Fruit fly (Drosophila melanogaster) whole organism, prepupa: ENCODE measurements around the gene Cf2.

ENCODE experiments used
- Blimp-1 ChIP-seq: fragments of 200-800 bp; sonication (Bioruptor generic); optimal IDR thresholded peaks from 3 replicates; lab custom pipeline; 2017; ENCODE audit warnings: missing biosample characterization, missing genetic modification characterization, mild to moderate bottlenecking, moderate library complexity, missing genetic modification reagents
- CG10631 ChIP-seq: fragments of 200-800 bp; sonication (Bioruptor generic); optimal IDR thresholded peaks from 2 replicates; lab custom pipeline; 2016; ENCODE audit warnings: missing biosample characterization, missing genetic modification characterization
- CG11294 ChIP-seq: fragments of 200-800 bp; sonication (Bioruptor generic); IDR thresholded peaks from 2 replicates; pipeline ENCODE4 v1.3.6; 2022; ENCODE audit warnings: missing biosample characterization, missing genetic modification characterization
- CG11762 ChIP-seq: fragments of 200-800 bp; sonication (Bioruptor generic); optimal IDR thresholded peaks from 3 replicates; lab custom pipeline; 2016; ENCODE audit warnings: missing biosample characterization, missing genetic modification characterization; ENCODE audit not compliant: insufficient read depth
- CG15336 ChIP-seq: fragments of 200-800 bp; sonication (Bioruptor generic); IDR thresholded peaks from 2 replicates; pipeline ENCODE4 v1.3.6; 2022; ENCODE audit warnings: missing biosample characterization, missing genetic modification characterization
- CG16779 ChIP-seq: fragments of 200-800 bp; sonication (Bioruptor generic); optimal IDR thresholded peaks from 3 replicates; lab custom pipeline; 2017; ENCODE audit warnings: missing biosample characterization, mild to moderate bottlenecking, missing genetic modification characterization
- CG3032 ChIP-seq: fragments of 200-800 bp; optimal IDR thresholded peaks from 2 replicates; lab custom pipeline; 2019; ENCODE audit warnings: missing biosample characterization, mild to moderate bottlenecking, missing genetic modification characterization, moderate library complexity
- CG31627 ChIP-seq: fragments of 200-800 bp; sonication (Bioruptor generic); optimal IDR thresholded peaks from 3 replicates; lab custom pipeline; 2016; ENCODE audit warnings: missing biosample characterization, missing genetic modification characterization
- CG32006 ChIP-seq: fragments of 200-800 bp; sonication (Bioruptor generic); optimal IDR thresholded peaks from 3 replicates; lab custom pipeline; 2017; ENCODE audit warnings: missing biosample characterization, mild to moderate bottlenecking, missing genetic modification characterization
- CG34406 ChIP-seq: fragments of 200-800 bp; sonication (Bioruptor generic); optimal IDR thresholded peaks from 3 replicates; lab custom pipeline; 2016; ENCODE audit warnings: missing biosample characterization, missing genetic modification characterization
- CG6163 ChIP-seq: fragments of 200-800 bp; sonication (Bioruptor generic); IDR thresholded peaks from 3 replicates; pipeline ENCODE4 v1.3.6; 2022; ENCODE audit warnings: missing biosample characterization, missing genetic modification characterization
- CG6792 ChIP-seq: fragments of 200-800 bp; sonication (Bioruptor generic); optimal IDR thresholded peaks from 3 replicates; lab custom pipeline; 2016; ENCODE audit warnings: missing biosample characterization, missing genetic modification characterization
- CG6854 ChIP-seq: fragments of 200-800 bp; sonication (Bioruptor generic); optimal IDR thresholded peaks from 2 replicates; lab custom pipeline; 2017; ENCODE audit warnings: missing biosample characterization, mild to moderate bottlenecking, missing genetic modification characterization
- CG8119 ChIP-seq: fragments of 200-800 bp; sonication (Bioruptor generic); IDR thresholded peaks from 3 replicates; pipeline ENCODE4 v1.3.6; 2022; ENCODE audit warnings: missing biosample characterization, missing genetic modification characterization
- CG8319 ChIP-seq: fragments of 200-800 bp; sonication (Bioruptor generic); optimal IDR thresholded peaks from 3 replicates; lab custom pipeline; 2016; ENCODE audit warnings: missing biosample characterization, missing genetic modification characterization
- CG8632 ChIP-seq: fragments of 200-800 bp; sonication (Bioruptor generic); optimal IDR thresholded peaks from 3 replicates; lab custom pipeline; 2016; ENCODE audit warnings: missing biosample characterization, missing genetic modification characterization
- CG9139 ChIP-seq: fragments of 200-800 bp; sonication (Bioruptor generic); optimal IDR thresholded peaks from 3 replicates; lab custom pipeline; 2017; ENCODE audit warnings: missing biosample characterization, mild to moderate bottlenecking, missing genetic modification characterization
- Eip75B ChIP-seq: fragments of 200-800 bp; sonication (Bioruptor generic); optimal IDR thresholded peaks from 3 replicates; lab custom pipeline; 2016; ENCODE audit warnings: missing biosample characterization, missing genetic modification characterization
- Eip78C ChIP-seq: fragments of 200-800 bp; sonication (Bioruptor generic); peaks from one replicate; lab custom pipeline; 2016; ENCODE audit warnings: missing biosample characterization, missing genetic modification characterization
- Eip93F ChIP-seq: fragments of 200-800 bp; sonication (Bioruptor generic); optimal IDR thresholded peaks from 2 replicates; lab custom pipeline; 2016; ENCODE audit warnings: missing biosample characterization, mild to moderate bottlenecking, missing genetic modification characterization
- Ets96B ChIP-seq: fragments of 200-800 bp; optimal IDR thresholded peaks from 2 replicates; lab custom pipeline; 2019; ENCODE audit warnings: missing biosample characterization, mild to moderate bottlenecking, missing genetic modification characterization, moderate library complexity
- Gug ChIP-seq: fragments of 200-800 bp; sonication (Bioruptor generic); IDR thresholded peaks from 2 replicates; pipeline ENCODE4 v1.3.6; 2022; ENCODE audit warnings: missing biosample characterization, missing genetic modification characterization
- Hr38 ChIP-seq: sonication (Bioruptor generic); optimal IDR thresholded peaks from 2 replicates; lab custom pipeline; 2016; ENCODE audit warnings: missing biosample characterization, missing genetic modification characterization
- Hr4 ChIP-seq: fragments of 200-800 bp; sonication (Bioruptor generic); optimal IDR thresholded peaks from 3 replicates; lab custom pipeline; 2016; ENCODE audit warnings: missing biosample characterization, missing genetic modification characterization
- Lpt ChIP-seq: fragments of 200-800 bp; sonication (Bioruptor generic); optimal IDR thresholded peaks from 3 replicates; lab custom pipeline; 2016; ENCODE audit warnings: missing biosample characterization, missing genetic modification characterization
- Smox ChIP-seq: fragments of 200-800 bp; sonication (Bioruptor generic); optimal IDR thresholded peaks from 3 replicates; lab custom pipeline; 2016; ENCODE audit warnings: missing biosample characterization, missing genetic modification characterization
- Sox102F ChIP-seq: fragments of 200-800 bp; sonication (Bioruptor generic); optimal IDR thresholded peaks from 2 replicates; lab custom pipeline; 2016; ENCODE audit warnings: missing biosample characterization, mild to moderate bottlenecking, missing genetic modification characterization
- Sox15 ChIP-seq: fragments of 200-800 bp; sonication (Bioruptor generic); optimal IDR thresholded peaks from 3 replicates; lab custom pipeline; 2016; ENCODE audit warnings: missing biosample characterization, missing genetic modification characterization
- achi ChIP-seq: fragments of 200-800 bp; sonication (Bioruptor generic); optimal IDR thresholded peaks from 3 replicates; lab custom pipeline; 2016; ENCODE audit warnings: missing biosample characterization, missing genetic modification characterization
- cyc ChIP-seq: fragments of 200-800 bp; sonication (Bioruptor generic); optimal IDR thresholded peaks from 3 replicates; lab custom pipeline; 2016; ENCODE audit warnings: missing biosample characterization, missing genetic modification characterization
- eg ChIP-seq: fragments of 200-800 bp; sonication (Bioruptor generic); IDR thresholded peaks from 3 replicates; pipeline ENCODE4 v1.3.6; 2022; ENCODE audit warnings: missing biosample characterization, missing genetic modification characterization
- esn ChIP-seq: fragments of 200-800 bp; sonication (Bioruptor generic); optimal IDR thresholded peaks from 2 replicates; lab custom pipeline; 2016; ENCODE audit warnings: missing biosample characterization, mild to moderate bottlenecking, missing genetic modification characterization, moderate library complexity
- fd59A ChIP-seq: fragments of 200-800 bp; sonication (Bioruptor generic); optimal IDR thresholded peaks from 2 replicates; lab custom pipeline; 2017; ENCODE audit warnings: missing biosample characterization, mild to moderate bottlenecking, missing genetic modification characterization, missing genetic modification reagents
- lz ChIP-seq: fragments of 200-800 bp; sonication (Bioruptor generic); optimal IDR thresholded peaks from 3 replicates; lab custom pipeline; 2016; ENCODE audit warnings: missing biosample characterization, missing genetic modification characterization
- pdm3 ChIP-seq: fragments of 200-800 bp; sonication (Bioruptor generic); optimal IDR thresholded peaks from 3 replicates; lab custom pipeline; 2016; ENCODE audit warnings: missing biosample characterization, missing genetic modification characterization
- spab ChIP-seq: fragments of 200-800 bp; sonication (Bioruptor generic); optimal IDR thresholded peaks from 2 replicates; lab custom pipeline; 2017; ENCODE audit warnings: missing biosample characterization, mild to moderate bottlenecking, missing genetic modification characterization, missing genetic modification reagents
- ss ChIP-seq, 2 experiments: fragments of 200-800 bp; sonication (Bioruptor generic); optimal IDR thresholded peaks; 2 replicates in 1 of 2; 3 replicates in 1 of 2; lab custom pipeline; 2017 to 2018; ENCODE audit warnings: mild to moderate bottlenecking in 2 of 2, missing biosample characterization in 2 of 2, missing genetic modification characterization in 2 of 2, moderate library complexity in 1 of 2
- topi ChIP-seq: fragments of 200-800 bp; sonication (Bioruptor generic); optimal IDR thresholded peaks from 3 replicates; lab custom pipeline; 2016; ENCODE audit warnings: missing biosample characterization, missing genetic modification characterization

Gene Cf2

dm6 chr2L:4837772-4838397 is 45.0 kb downstream of the Cf2 start, which contains the start of the genes tank and CG12194 (continued):
- TF ChIP-seq CG3032 (peak; percentile 98), CG8119 (GFP tag; lab: Robert Waterston, UW) (peak; percentile 99), Eip75B (GFP tag; lab: Kevin White, UChicago) (peak; percentile 99), CG8632 (GFP tag; lab: Kevin White, UChicago) (peak; percentile 98), topi (GFP tag; lab: Kevin White, UChicago) (peak; percentile 99), CG32006 (GFP tag; lab: Kevin White, UChicago) (peak; percentile 100), spab (peak; percentile 98), CG11294 (GFP tag; lab: Robert Waterston, UW) (peak; percentile 99), cyc (peak; percentile 99), CG6792 (peak; percentile 99), CG15336 (GFP tag; lab: Robert Waterston, UW) (peak; percentile 100), CG31627 (peak; percentile 99), CG16779 (peak; percentile 98), CG34406 (peak; percentile 98), Gug (GFP tag; lab: Robert Waterston, UW) (peak; percentile 99), Blimp-1 (GFP tag; lab: Kevin White, UChicago) (peak; percentile 82), CG6163 (GFP tag; lab: Robert Waterston, UW) (peak; percentile 100), achi (GFP tag; lab: Kevin White, UChicago) (peak; percentile 99), Smox (GFP tag; lab: Kevin White, UChicago) (peak; percentile 98), esn (GFP tag; lab: Kevin White, UChicago) (peak; percentile 99), CG6854 (GFP tag; lab: Kevin White, UChicago) (peak; percentile 95), eg (GFP tag; lab: Robert Waterston, UW) (peak; percentile 100), Ets96B (peak; percentile 99), fd59A (GFP tag; lab: Kevin White, UChicago) (peak; percentile 98), Sox15 (GFP tag; lab: Kevin White, UChicago) (peak; percentile 98), CG11762 (GFP tag; lab: Kevin White, UChicago) (peak; percentile 99), Sox102F (GFP tag; lab: Kevin White, UChicago) (peak; percentile 99), lz (GFP tag; lab: Kevin White, UChicago) (peak; percentile 99), pdm3 (GFP tag; lab: Kevin White, UChicago) (peak; percentile 99), ss (GFP tag; optimal IDR thresholded peaks at IDR 0.05; lab: Kevin White, UChicago) (peak; percentile 91 to 94), CG10631 (GFP tag; lab: Kevin White, UChicago) (peak; percentile 99), CG9139 (peak; percentile 93), CG8319 (GFP tag; lab: Kevin White, UChicago) (peak; percentile 98), Hr38 (GFP tag; lab: Kevin White, UChicago) (peak; percentile 95), Lpt (GFP tag; lab: Kevin White, UChicago) (peak; percentile 99)

dm6 chr2L:4836193-4836592 is 46.7 kb downstream of the Cf2 start:
- peak; percentile 30 for TF ChIP-seq Eip78C (GFP tag; lab: Kevin White, UChicago)
- TF ChIP-seq Hr4 (GFP tag; lab: Kevin White, UChicago), result peak; percentile 12
- 0 out of 3 replicates have a peak, but pooled peaks have one; percentile 62 for TF ChIP-seq eg (GFP tag; lab: Robert Waterston, UW)
- no peak for TF ChIP-seq CG8319 (GFP tag; lab: Kevin White, UChicago)
- no peak for TF ChIP-seq Eip93F (GFP tag; lab: Kevin White, UChicago)
- TF ChIP-seq lz (GFP tag; lab: Kevin White, UChicago), result no peak
- TF ChIP-seq ss (GFP tag; optimal IDR thresholded peaks at IDR 0.05; lab: Kevin White, UChicago), result no peak
- peak; percentile 35; the same call in 1 of the 2 replicates for TF ChIP-seq CG15336 (GFP tag; lab: Robert Waterston, UW)
